Worm (Caenorhabditis elegans): ENCODE data around the gene M117.6.

M117.6 gene

DNA sequence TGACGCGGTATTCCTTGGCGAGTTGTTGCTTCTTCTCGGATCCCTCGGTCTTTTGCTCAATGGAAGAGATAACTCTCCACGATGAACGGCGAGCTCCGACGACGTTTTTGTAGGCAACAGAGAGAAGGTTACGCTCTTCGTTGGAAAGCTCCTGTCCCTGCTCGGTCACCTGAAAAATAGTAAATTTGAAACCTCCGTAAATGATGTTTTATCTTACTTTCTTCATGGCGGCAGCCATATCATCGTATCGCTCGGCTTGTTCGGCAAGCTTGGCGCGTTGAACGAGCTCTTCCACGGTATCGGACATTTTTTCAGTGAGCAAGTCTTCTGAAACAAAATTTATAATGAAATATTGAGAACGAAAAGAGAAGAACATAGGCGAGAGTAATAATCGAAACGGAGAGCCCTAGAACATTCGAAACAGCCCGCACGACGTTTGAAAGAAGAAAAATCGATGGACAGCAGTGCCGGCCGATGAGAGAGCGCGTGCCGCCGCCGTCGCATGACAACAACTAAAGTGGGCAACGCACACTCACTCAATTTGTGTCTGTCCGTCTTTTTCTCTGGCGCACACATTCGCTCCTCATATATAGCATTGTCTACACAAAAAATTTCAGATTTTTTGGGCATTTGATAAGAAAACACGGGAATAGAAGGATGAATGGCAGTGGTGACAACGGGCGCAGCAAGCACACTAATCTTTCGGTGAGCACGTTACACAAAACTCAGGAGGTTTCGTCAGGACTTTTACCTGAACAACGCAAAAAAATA lies 6.1 kb downstream of the M117.6 start, which contains the start of the genes par-5 and M117.3:
Gene par-5, minus strand, starts transcription at position 334 of the 771 bp plus-strand sequence.
Gene M117.3, plus strand, starts transcription at position 616 of the 771 bp plus-strand sequence.
- TF ChIP-seq C34B4.2 (tag; optimal IDR thresholded peaks at IDR 0.05) (no peak), alr-1 (tag; optimal IDR thresholded peaks at IDR 0.05; ENCODE audit: borderline replicate concordance) (no peak), pag-3 (tag; optimal IDR thresholded peaks at IDR 0.05; ENCODE audit: borderline replicate concordance, insufficient read depth) (no peak), mdl-1 (tag; optimal IDR thresholded peaks at IDR 0.05) (peak in 1 of 2 experiments; percentile 88), fkh-8 (tag; optimal IDR thresholded peaks at IDR 0.05) (peak; percentile 94), dpl-1 (GFP tag; optimal IDR thresholded peaks at IDR 0.05) (peak; percentile 49 to 59 (median 56)), ztf-11 (tag; optimal IDR thresholded peaks at IDR 0.05) (peak in 1 of 2 experiments; percentile 34), ceh-63 (GFP tag; optimal IDR thresholded peaks at IDR 0.05) (no peak), aly-2 (tag; optimal IDR thresholded peaks at IDR 0.05) (no peak), xbp-1 (tag; optimal IDR thresholded peaks at IDR 0.05) (peak; percentile 54), hlh-17 (GFP tag; optimal IDR thresholded peaks at IDR 0.05; ENCODE audit: borderline replicate concordance) (no peak), ets-5 (GFP tag; IDR thresholded peaks at IDR 0.05) (no peak), zag-1 (tag; optimal IDR thresholded peaks at IDR 0.05) (no peak), nhr-84 (tag; optimal IDR thresholded peaks at IDR 0.05) (no peak), efl-1 (optimal IDR thresholded peaks at IDR 0.05) (peak; percentile 53 to 62), efl-1 (GFP tag; optimal IDR thresholded peaks at IDR 0.05 in 1 of 2) (peak; percentile 57 to 90), mep-1 (tag; optimal IDR thresholded peaks at IDR 0.05) (peak; percentile 58), zip-4 (GFP tag; optimal IDR thresholded peaks at IDR 0.05) (no peak), unc-62 (GFP tag; optimal IDR thresholded peaks at IDR 0.05) (no peak), unc-130 (tag; optimal IDR thresholded peaks at IDR 0.05) (peak; percentile 28), nhr-19 (GFP tag; conservative IDR thresholded peaks at IDR 0.05) (peak; percentile 46), sox-4 (tag; optimal IDR thresholded peaks at IDR 0.05) (no peak), lir-3 (tag; optimal IDR thresholded peaks at IDR 0.05; ENCODE audit: poor library complexity) (peak; percentile 51), ceh-90 (tag; optimal IDR thresholded peaks at IDR 0.05) (no peak), swsn-7 (tag; optimal IDR thresholded peaks at IDR 0.05) (peak; percentile 72), nhr-47 (tag; optimal IDR thresholded peaks at IDR 0.05) (peak; percentile 79), grh-1 (GFP tag; IDR thresholded peaks at IDR 0.05) (no peak), elt-2 (tag; optimal IDR thresholded peaks at IDR 0.05) (peak; percentile 64), unc-86 (tag; optimal IDR thresholded peaks at IDR 0.05) (peak; percentile 72), lin-39 (tag; optimal IDR thresholded peaks at IDR 0.05) (no peak), tlp-1 (tag; optimal IDR thresholded peaks at IDR 0.05) (no peak), unc-98 (GFP tag; IDR thresholded peaks at IDR 0.05) (no peak), elt-3 (tag; optimal IDR thresholded peaks at IDR 0.05) (no peak), blmp-1 (tag; optimal IDR thresholded peaks at IDR 0.05) (no peak), mab-9 (GFP tag; IDR thresholded peaks at IDR 0.05) (peak; percentile 66; the same call in 1 of the 2 replicates), nhr-90 (tag; optimal IDR thresholded peaks at IDR 0.05; ENCODE audit: poor library complexity) (peak; percentile 21), ceh-8 (GFP tag; optimal IDR thresholded peaks at IDR 0.05) (peak; percentile 40), nhr-71 (tag; optimal IDR thresholded peaks at IDR 0.05) (peak; percentile 83), unc-30 (tag; optimal IDR thresholded peaks at IDR 0.05) (no peak), jun-1 (tag; optimal IDR thresholded peaks at IDR 0.05) (peak; percentile 44), mef-2 (tag; optimal IDR thresholded peaks at IDR 0.05) (peak; percentile 0), C16A3.4 (tag; optimal IDR thresholded peaks at IDR 0.05) (peak; percentile 53), nhr-28 (tag; optimal IDR thresholded peaks at IDR 0.05) (no peak), irx-1 (tag; optimal IDR thresholded peaks at IDR 0.05) (peak; percentile 31), C04F5.9 (tag; optimal IDR thresholded peaks at IDR 0.05) (no peak), egl-13 (tag; optimal IDR thresholded peaks at IDR 0.05) (peak; percentile 68), lsy-2 (tag; optimal IDR thresholded peaks at IDR 0.05) (peak; percentile 42 to 76), aha-1 (tag; optimal IDR thresholded peaks at IDR 0.05) (no peak), lin-15B (tag; optimal IDR thresholded peaks at IDR 0.05) (no peak), dsc-1 (tag; optimal IDR thresholded peaks at IDR 0.05) (peak; percentile 57), isw-1 (GFP tag; IDR thresholded peaks at IDR 0.05) (peak; percentile 74)
